Worm (Caenorhabditis elegans) whole organism, L4 larva: ENCODE measurements around the gene mnk-1.

Source experiments
- D1046.2 ChIP-seq: fragments of 200-800 bp; sonication (Bioruptor generic); IDR thresholded peaks from 2 replicates; pipeline ENCODE4 v1.3.6; 2022; ENCODE audit warnings: missing genetic modification characterization, missing compliant biosample characterization
- R02D3.7 ChIP-seq: fragments of 150-350 bp; sonication (generic microtip); optimal IDR thresholded peaks from 3 replicates; lab custom pipeline; 2014; ENCODE audit warnings: missing biosample characterization, missing genetic modification characterization
- T26A8.4 ChIP-seq: fragments of 200-800 bp; sonication (Bioruptor generic); IDR thresholded peaks from 2 replicates; pipeline ENCODE4 v1.3.6; 2022; ENCODE audit warnings: missing genetic modification characterization, missing compliant biosample characterization
- Y105C5A.15 ChIP-seq: fragments of 200-800 bp; sonication (Bioruptor generic); IDR thresholded peaks from 2 replicates; pipeline ENCODE4 v1.3.6; 2022; ENCODE audit warnings: missing genetic modification characterization, missing compliant biosample characterization
- Y5F2A.4 ChIP-seq: fragments of 200-800 bp; sonication (Bioruptor generic); optimal IDR thresholded peaks from 2 replicates; lab custom pipeline; 2018; ENCODE audit warnings: mild to moderate bottlenecking, missing genetic modification characterization, missing compliant biosample characterization
- aha-1 ChIP-seq: fragments of 150-350 bp; peaks from one replicate; lab custom pipeline; 2014; ENCODE audit warnings: missing biosample characterization, missing genetic modification characterization
- ama-1 ChIP-seq: fragments of 150-350 bp; optimal IDR thresholded peaks from 2 replicates; lab custom pipeline; 2014; ENCODE audit warnings: inconsistent platforms, mixed read lengths
- arid-1 ChIP-seq: fragments of 200-800 bp; sonication (Bioruptor generic); conservative IDR thresholded peaks from 2 replicates; pipeline ENCODE4 v1.3.6; 2022; ENCODE audit warnings: missing genetic modification reagents, missing genetic modification characterization, missing compliant biosample characterization
- attf-4 ChIP-seq: sonication (generic microtip); optimal IDR thresholded peaks from 3 replicates; lab custom pipeline; 2017; ENCODE audit warnings: missing biosample characterization, missing genetic modification characterization
- ceh-44 ChIP-seq: fragments of 200-800 bp; sonication (Bioruptor generic); IDR thresholded peaks from 2 replicates; pipeline ENCODE4 v1.3.6; 2022; ENCODE audit warnings: missing genetic modification reagents, missing genetic modification characterization, missing compliant biosample characterization
- ceh-62 ChIP-seq: sonication (generic microtip); optimal IDR thresholded peaks from 2 replicates; lab custom pipeline; 2017; ENCODE audit warnings: missing biosample characterization, missing genetic modification characterization
- ceh-82 ChIP-seq: sonication (generic microtip); optimal IDR thresholded peaks from 2 replicates; lab custom pipeline; 2017; ENCODE audit warnings: missing biosample characterization, missing genetic modification characterization
- ctbp-1 ChIP-seq: fragments of 200-800 bp; sonication (Bioruptor generic); IDR thresholded peaks from 2 replicates; pipeline ENCODE4 v1.3.6; 2022; ENCODE audit warnings: missing genetic modification reagents, missing genetic modification characterization, missing compliant biosample characterization
- daf-16 ChIP-seq, 3 experiments: sonication (generic microtip); optimal IDR thresholded peaks; 2 replicates each; lab custom pipeline; 2016 to 2017; ENCODE audit warnings: missing genetic modification characterization in 3 of 3, missing genetic modification reagents in 3 of 3, mild to moderate bottlenecking in 2 of 3, missing compliant biosample characterization in 2 of 3, missing biosample characterization in 1 of 3, moderate library complexity in 1 of 3
- daf-19 ChIP-seq: fragments of 200-800 bp; sonication (Bioruptor generic); conservative IDR thresholded peaks from 2 replicates; pipeline ENCODE4 v1.3.6; 2022; ENCODE audit warnings: missing genetic modification characterization, missing compliant biosample characterization
- dmd-6 ChIP-seq: fragments of 200-800 bp; sonication (Bioruptor generic); IDR thresholded peaks from 2 replicates; pipeline ENCODE4 v1.3.6; 2022; ENCODE audit warnings: missing genetic modification reagents, missing genetic modification characterization, missing compliant biosample characterization
- dve-1 ChIP-seq: sonication (generic microtip); optimal IDR thresholded peaks from 2 replicates; lab custom pipeline; 2017; ENCODE audit warnings: antibody characterized with exemption, mild to moderate bottlenecking, missing genetic modification characterization, missing compliant biosample characterization; ENCODE audit not compliant: insufficient read depth
- egl-43 ChIP-seq: fragments of 200-800 bp; sonication (Bioruptor generic); IDR thresholded peaks from 2 replicates; pipeline ENCODE4 v1.3.6; 2022; ENCODE audit warnings: missing genetic modification reagents, missing genetic modification characterization, missing compliant biosample characterization
- gei-8 ChIP-seq: fragments of 200-800 bp; sonication (Bioruptor generic); optimal IDR thresholded peaks from 2 replicates; lab custom pipeline; 2018; ENCODE audit warnings: mild to moderate bottlenecking, missing genetic modification characterization, missing compliant biosample characterization
- hlh-30 ChIP-seq: sonication (generic microtip); optimal IDR thresholded peaks from 2 replicates; lab custom pipeline; 2017; ENCODE audit warnings: antibody characterized with exemption, mild to moderate bottlenecking, missing genetic modification characterization, missing compliant biosample characterization; ENCODE audit not compliant: insufficient read depth
- lin-15B ChIP-seq: fragments of 150-350 bp; sonication (generic microtip); optimal IDR thresholded peaks from 3 replicates; lab custom pipeline; 2014; ENCODE audit warnings: missing biosample characterization, missing genetic modification characterization
- madf-9 ChIP-seq: fragments of 200-800 bp; sonication (Bioruptor generic); conservative IDR thresholded peaks from 2 replicates; pipeline ENCODE4 v1.3.6; 2022; ENCODE audit warnings: missing genetic modification reagents, missing genetic modification characterization, missing compliant biosample characterization
- mdl-1 ChIP-seq, 2 experiments: fragments of 150-350 bp in 1 of 2; sonication (generic microtip) in 1 of 2; optimal IDR thresholded peaks; 2 replicates each; lab custom pipeline; 2014 to 2017; ENCODE audit warnings: missing biosample characterization in 2 of 2, missing genetic modification characterization in 2 of 2
- mdt-29 ChIP-seq: fragments of 200-800 bp; sonication (Bioruptor generic); IDR thresholded peaks from 2 replicates; pipeline ENCODE4 v1.3.6; 2022; ENCODE audit warnings: missing genetic modification reagents, missing genetic modification characterization, missing compliant biosample characterization
- mxl-2 ChIP-seq: fragments of 200-800 bp; sonication (Bioruptor generic); conservative IDR thresholded peaks from 2 replicates; pipeline ENCODE4 v1.3.6; 2022; ENCODE audit warnings: missing genetic modification reagents, missing genetic modification characterization, missing compliant biosample characterization
- nhr-10 ChIP-seq: fragments of 150-350 bp; optimal IDR thresholded peaks from 2 replicates; lab custom pipeline; 2014; ENCODE audit warnings: missing biosample characterization, missing genetic modification characterization
- nhr-237 ChIP-seq: sonication (generic microtip); optimal IDR thresholded peaks from 2 replicates; lab custom pipeline; 2017; ENCODE audit warnings: missing biosample characterization, missing genetic modification characterization
- nhr-28 ChIP-seq: fragments of 150-350 bp; optimal IDR thresholded peaks from 2 replicates; lab custom pipeline; 2014; ENCODE audit warnings: missing biosample characterization, missing genetic modification characterization
- nhr-41 ChIP-seq: fragments of 200-800 bp; sonication (Bioruptor generic); IDR thresholded peaks from 2 replicates; pipeline ENCODE4 v1.3.6; 2022; ENCODE audit warnings: missing genetic modification reagents, missing genetic modification characterization, missing compliant biosample characterization
- nhr-77 ChIP-seq: fragments of 150-350 bp; optimal IDR thresholded peaks from 2 replicates; lab custom pipeline; 2014; ENCODE audit warnings: missing biosample characterization, missing genetic modification characterization
- set-16 ChIP-seq: fragments of 200-800 bp; sonication (Bioruptor generic); IDR thresholded peaks from 2 replicates; pipeline ENCODE4 v1.3.6; 2022; ENCODE audit warnings: missing genetic modification reagents, missing genetic modification characterization, missing compliant biosample characterization
- snpc-1.2 ChIP-seq: fragments of 200-800 bp; sonication (Bioruptor generic); IDR thresholded peaks from 2 replicates; pipeline ENCODE4 v1.3.6; 2022; ENCODE audit warnings: missing genetic modification reagents, missing genetic modification characterization, missing compliant biosample characterization
- snpc-4 ChIP-seq: fragments of 150-350 bp; optimal IDR thresholded peaks from 2 replicates; lab custom pipeline; 2014; ENCODE audit warnings: missing biosample characterization, missing genetic modification characterization
- spr-1 ChIP-seq: sonication (generic microtip); optimal IDR thresholded peaks from 2 replicates; lab custom pipeline; 2016; ENCODE audit warnings: mild to moderate bottlenecking, missing genetic modification characterization, missing compliant biosample characterization
- tag-97 ChIP-seq: fragments of 200-800 bp; sonication (Bioruptor generic); IDR thresholded peaks from 2 replicates; pipeline ENCODE4 v1.3.6; 2022; ENCODE audit warnings: missing genetic modification characterization, missing compliant biosample characterization
- tra-1 ChIP-seq: fragments of 200-800 bp; sonication (Bioruptor generic); IDR thresholded peaks from 2 replicates; pipeline ENCODE4 v1.3.6; 2022; ENCODE audit warnings: missing genetic modification reagents, missing genetic modification characterization, missing compliant biosample characterization
- unc-130 ChIP-seq: sonication (generic microtip); optimal IDR thresholded peaks from 2 replicates; lab custom pipeline; 2016; ENCODE audit warnings: missing genetic modification reagents, missing genetic modification characterization, missing compliant biosample characterization
- unc-62 ChIP-seq, 3 experiments: fragments of 150-350 bp in 1 of 3; sonication (generic microtip); optimal IDR thresholded peaks in 2 of 3; peaks in 1 of 3; 1 replicate in 1 of 3; 2 replicates in 2 of 3; lab custom pipeline; 2014 to 2017; ENCODE audit warnings: missing biosample characterization in 3 of 3, missing genetic modification characterization in 3 of 3, missing genetic modification reagents in 3 of 3, missing genotype in 1 of 3
- zfp-3 ChIP-seq: fragments of 200-800 bp; sonication (Bioruptor generic); conservative IDR thresholded peaks from 2 replicates; pipeline ENCODE4 v1.3.6; 2022; ENCODE audit warnings: missing genetic modification reagents, missing genetic modification characterization, missing compliant biosample characterization
- ztf-11 ChIP-seq: fragments of 150-350 bp; optimal IDR thresholded peaks from 2 replicates; lab custom pipeline; 2014; ENCODE audit warnings: missing biosample characterization, missing genetic modification characterization

mnk-1 gene

DNA sequence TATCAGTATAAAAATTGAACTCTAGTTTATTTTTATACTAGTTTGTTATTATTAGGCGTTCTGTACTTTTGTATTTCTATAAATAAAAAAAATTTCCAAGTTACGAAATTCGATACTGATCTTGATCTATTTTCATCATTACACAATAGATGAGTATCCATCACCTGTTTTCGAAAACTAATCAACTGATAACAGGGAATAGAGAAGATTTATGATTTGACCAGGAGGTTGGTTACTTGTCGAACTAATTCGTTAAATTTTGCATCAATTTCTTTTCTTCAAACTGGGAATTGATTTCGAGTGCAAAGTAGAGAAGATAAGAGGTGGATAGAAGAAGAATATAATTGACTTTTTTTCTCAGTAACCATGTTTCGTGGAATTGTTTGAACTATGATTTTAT lies 39.4 kb downstream of the mnk-1 start:
- peak; percentile 15; the same call in 1 of the 2 replicates for TF ChIP-seq dmd-6 (GFP tag; lab: Robert Waterston, UW)
- TF ChIP-seq dve-1 (tag; lab: Kevin White, UChicago) = no peak
- TF ChIP-seq madf-9 = no peak
- TF ChIP-seq arid-1 (GFP tag; lab: Robert Waterston, UW) = no peak
- no peak for TF ChIP-seq mxl-2 (GFP tag; lab: Robert Waterston, UW)
- TF ChIP-seq hlh-30 (tag; lab: Kevin White, UChicago) = peak; percentile 38
- TF ChIP-seq aha-1 = peak; percentile 91
- peak; percentile 50 for TF ChIP-seq nhr-28 (tag; lab: Kevin White, UChicago)
- TF ChIP-seq Y105C5A.15 (GFP tag; lab: Robert Waterston, UW) = no peak

- TF ChIP-seq D1046.2 (GFP tag; lab: Robert Waterston, UW) (no peak), egl-43 (GFP tag; lab: Robert Waterston, UW) (no peak), tra-1 (GFP tag; lab: Robert Waterston, UW) (no peak), unc-62 (GFP tag; optimal IDR thresholded peaks at IDR 0.05 in 1 of 2; lab: Kevin White, UChicago) (peak in 1 of 2 experiments; percentile 94), unc-62 (tag; optimal IDR thresholded peaks at IDR 0.05; lab: Kevin White, UChicago) (no peak), nhr-77 (tag; lab: Kevin White, UChicago) (no peak), ama-1 (lab: Kevin White, UChicago) (peak; percentile 35)
Observed at ce11 chrII:10513377-10513776, 41.5 kb downstream of the mnk-1 start.

DNA sequence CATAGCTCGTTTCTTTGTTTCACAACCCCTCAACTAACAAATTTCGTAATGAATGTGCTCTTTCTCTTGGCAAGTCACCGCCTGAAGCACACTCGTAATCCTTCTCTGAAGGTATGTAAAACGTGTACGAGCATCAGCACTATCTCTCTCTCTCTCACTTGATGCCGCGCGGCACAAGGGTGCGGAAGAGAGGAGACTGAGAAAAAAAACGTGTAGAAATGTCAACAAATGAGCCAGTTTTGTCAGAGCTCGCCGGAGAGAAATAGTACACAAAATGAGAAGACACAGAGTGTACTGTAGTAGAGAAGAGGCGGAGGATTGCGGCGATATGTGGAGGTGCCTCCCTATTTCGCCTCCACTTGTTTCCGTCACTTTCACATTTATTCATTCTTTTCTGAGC lies 44.6 kb downstream of the mnk-1 start, which contains the start of gene F59B10.3:
Gene F59B10.3 (plus strand): TSS at position 301 of the 400 bp plus-strand sequence.
- TF ChIP-seq mxl-2 (GFP tag; lab: Robert Waterston, UW) = no peak
- TF ChIP-seq madf-9 = 0 out of 2 replicates have a peak, but pooled peaks have one; percentile 27

ce11 chrII:10509746-10510145 lies 45.1 kb downstream of the mnk-1 start, which contains the start of gene F59B10.2:
Gene F59B10.2, minus strand, starts transcription at chrII:10509846.
- TF ChIP-seq ceh-44 (GFP tag; lab: Robert Waterston, UW) = no peak
- no peak for TF ChIP-seq set-16 (GFP tag; lab: Robert Waterston, UW)
- no peak for TF ChIP-seq Y5F2A.4 (GFP tag; lab: Kevin White, UChicago)
- no peak for TF ChIP-seq lin-15B
- TF ChIP-seq, all 104 proteins: peak for 0

DNA sequence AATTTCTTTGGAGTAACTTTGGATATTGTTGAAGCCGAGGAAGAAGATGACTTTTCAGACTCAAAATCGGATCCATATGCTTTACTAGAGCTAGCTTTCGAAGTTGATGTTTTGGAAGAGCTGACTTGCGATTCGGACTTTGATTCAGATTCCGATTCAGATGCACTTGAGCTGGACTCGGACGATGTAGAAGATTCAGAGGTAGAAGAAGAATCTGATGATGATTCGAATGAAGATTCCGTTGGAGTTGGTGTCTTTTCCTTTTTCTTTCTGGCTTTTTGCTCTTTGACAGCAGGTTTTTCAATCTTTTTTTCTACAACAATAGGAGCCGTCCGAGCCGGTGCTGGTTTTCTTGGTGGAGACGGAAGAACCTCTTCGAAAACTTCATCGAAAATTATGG lies 46.9 kb downstream of the mnk-1 start:
- TF ChIP-seq aha-1 (peak; percentile 5), nhr-77 (tag; lab: Kevin White, UChicago) (no peak), unc-62 (GFP tag; optimal IDR thresholded peaks at IDR 0.05 in 1 of 2; lab: Kevin White, UChicago) (peak in 1 of 2 experiments; percentile 90), unc-62 (tag; optimal IDR thresholded peaks at IDR 0.05; lab: Kevin White, UChicago) (no peak), ztf-11 (no peak)

- TF ChIP-seq attf-4 (no peak), nhr-10 (tag; lab: Kevin White, UChicago) (no peak), gei-8 (GFP tag; lab: Kevin White, UChicago) (no peak), ceh-62 (tag; lab: Kevin White, UChicago) (no peak), nhr-28 (tag; lab: Kevin White, UChicago) (peak; percentile 13), T26A8.4 (no peak), unc-130 (GFP tag; lab: Kevin White, UChicago) (no peak), mdt-29 (GFP tag; lab: Robert Waterston, UW) (no peak), R02D3.7 (tag; lab: Kevin White, UChicago) (no peak), nhr-237 (tag; lab: Kevin White, UChicago) (no peak), daf-19 (GFP tag; lab: Robert Waterston, UW) (no peak), ctbp-1 (GFP tag; lab: Robert Waterston, UW) (no peak), ztf-11 (no peak), dve-1 (tag; lab: Kevin White, UChicago) (no peak), ceh-82 (tag; lab: Kevin White, UChicago) (no peak), mdl-1 (tag; optimal IDR thresholded peaks at IDR 0.05; lab: Kevin White, UChicago) (no peak), spr-1 (tag; lab: Kevin White, UChicago) (no peak), daf-16 (GFP tag; optimal IDR thresholded peaks at IDR 0.05; lab: Kevin White, UChicago) (no peak), daf-16 (tag; optimal IDR thresholded peaks at IDR 0.05; lab: Kevin White, UChicago) (no peak), snpc-4 (tag; lab: Kevin White, UChicago) (no peak), zfp-3 (GFP tag; lab: Robert Waterston, UW) (no peak), unc-62 (GFP tag; optimal IDR thresholded peaks at IDR 0.05 in 1 of 2; lab: Kevin White, UChicago) (peak in 1 of 2 experiments; percentile 81), unc-62 (tag; optimal IDR thresholded peaks at IDR 0.05; lab: Kevin White, UChicago) (no peak), snpc-1.2 (GFP tag; lab: Robert Waterston, UW) (no peak), tag-97 (GFP tag; lab: Robert Waterston, UW) (no peak), nhr-41 (no peak)
Observed at ce11 chrII:10505949-10506348, 48.9 kb downstream of the mnk-1 start.
